Fruit fly (Drosophila melanogaster) whole organism, embryonic: ENCODE measurements around the gene CG2321.
A peak's percentile ranks its signal among the peaks of the same experiment; 100 is the strongest.

Experiments
- BtbVII ChIP-seq: fragments of 200-800 bp; sonication (Bioruptor generic); optimal IDR thresholded peaks from 3 replicates; lab custom pipeline; 2017; ENCODE audit warnings: missing biosample characterization, mild to moderate bottlenecking, missing genetic modification characterization
- Bteb2 ChIP-seq: fragments of 200-800 bp; sonication (Bioruptor generic); optimal IDR thresholded peaks from 2 replicates; lab custom pipeline; 2016; ENCODE audit warnings: missing biosample characterization, missing genetic modification characterization
- CG11695 ChIP-seq: fragments of 200-800 bp; sonication (Bioruptor generic); IDR thresholded peaks from 3 replicates; pipeline ENCODE4 v1.3.6; 2022; ENCODE audit warnings: missing biosample characterization, missing genetic modification characterization
- CG15269 ChIP-seq: fragments of 200-800 bp; sonication (Bioruptor generic); optimal IDR thresholded peaks from 2 replicates; lab custom pipeline; 2018; ENCODE audit warnings: missing biosample characterization, mild to moderate bottlenecking, missing genetic modification characterization, moderate library complexity
- CG1647 ChIP-seq: fragments of 200-800 bp; sonication (Bioruptor generic); optimal IDR thresholded peaks from 3 replicates; lab custom pipeline; 2016; ENCODE audit warnings: missing biosample characterization, missing genetic modification characterization
- CG2678 ChIP-seq: fragments of 200-800 bp; sonication (Bioruptor generic); optimal IDR thresholded peaks from 3 replicates; lab custom pipeline; 2019; ENCODE audit warnings: missing biosample characterization, mild to moderate bottlenecking, missing genetic modification characterization, moderate library complexity
- CG2889 ChIP-seq: fragments of 200-800 bp; sonication (Bioruptor generic); IDR thresholded peaks from 3 replicates; pipeline ENCODE4 v1.3.6; 2022; ENCODE audit warnings: missing biosample characterization, missing genetic modification characterization
- CG3407 ChIP-seq: fragments of 200-800 bp; sonication (Bioruptor generic); optimal IDR thresholded peaks from 2 replicates; lab custom pipeline; 2018; ENCODE audit warnings: missing biosample characterization, mild to moderate bottlenecking, missing genetic modification characterization
- CG3847 ChIP-seq: fragments of 200-800 bp; sonication (Bioruptor generic); IDR thresholded peaks from 2 replicates; pipeline ENCODE4 v1.3.6; 2022; ENCODE audit warnings: missing biosample characterization, missing genetic modification characterization
- CG4282 ChIP-seq: fragments of 200-800 bp; sonication (Bioruptor generic); optimal IDR thresholded peaks from 2 replicates; lab custom pipeline; 2016; ENCODE audit warnings: missing biosample characterization, missing genetic modification characterization
- CG4404 ChIP-seq: fragments of 200-800 bp; sonication (Bioruptor generic); IDR thresholded peaks from 2 replicates; pipeline ENCODE4 v1.3.6; 2022; ENCODE audit warnings: missing biosample characterization, missing genetic modification characterization
- CG6683 ChIP-seq: fragments of 200-800 bp; sonication (Bioruptor generic); optimal IDR thresholded peaks from 2 replicates; lab custom pipeline; 2017; ENCODE audit warnings: missing biosample characterization, mild to moderate bottlenecking, missing genetic modification characterization, missing genetic modification reagents
- CG6689 ChIP-seq: fragments of 200-800 bp; sonication (Bioruptor generic); IDR thresholded peaks from 2 replicates; pipeline ENCODE4 v1.3.6; 2022; ENCODE audit warnings: missing biosample characterization, missing genetic modification characterization
- CG8924 ChIP-seq: fragments of 200-800 bp; optimal IDR thresholded peaks from 3 replicates; lab custom pipeline; 2019; ENCODE audit warnings: missing biosample characterization, mild to moderate bottlenecking, missing genetic modification characterization, moderate library complexity
- CG9797 ChIP-seq: fragments of 200-800 bp; sonication (Bioruptor generic); optimal IDR thresholded peaks from 3 replicates; lab custom pipeline; 2018; ENCODE audit warnings: missing biosample characterization, mild to moderate bottlenecking, missing genetic modification characterization
- Dad ChIP-seq: fragments of 200-800 bp; sonication (Bioruptor generic); optimal IDR thresholded peaks from 3 replicates; lab custom pipeline; 2016; ENCODE audit warnings: missing biosample characterization, missing genetic modification characterization
- Drgx ChIP-seq: fragments of 200-800 bp; sonication (Bioruptor generic); IDR thresholded peaks from 2 replicates; pipeline ENCODE4 v1.3.6; 2022; ENCODE audit warnings: missing biosample characterization, missing genetic modification characterization
- Ets65A ChIP-seq: fragments of 200-800 bp; sonication (Bioruptor generic); peaks from one replicate; lab custom pipeline; 2016; ENCODE audit warnings: missing biosample characterization, missing genetic modification characterization
- Ets97D ChIP-seq: fragments of 200-800 bp; sonication (Bioruptor generic); optimal IDR thresholded peaks from 3 replicates; lab custom pipeline; 2016; ENCODE audit warnings: missing biosample characterization, missing genetic modification characterization
- Hmx ChIP-seq: fragments of 200-800 bp; sonication (Bioruptor generic); optimal IDR thresholded peaks from 2 replicates; lab custom pipeline; 2016; ENCODE audit warnings: missing biosample characterization, missing genetic modification characterization
- Lhr ChIP-seq: fragments of 200-800 bp; sonication (Bioruptor generic); optimal IDR thresholded peaks from 3 replicates; lab custom pipeline; 2017; ENCODE audit warnings: mild to moderate bottlenecking, missing biosample characterization, missing genetic modification reagents, missing genetic modification characterization
- NFAT ChIP-seq: fragments of 200-800 bp; sonication (Bioruptor generic); IDR thresholded peaks from 2 replicates; pipeline ENCODE4 v1.3.6; 2022; ENCODE audit warnings: missing biosample characterization, missing genetic modification characterization
- NK7.1 ChIP-seq: fragments of 200-800 bp; sonication (Bioruptor generic); optimal IDR thresholded peaks from 3 replicates; lab custom pipeline; 2016; ENCODE audit warnings: missing biosample characterization, missing genetic modification characterization
- Ptx1 ChIP-seq: fragments of 200-800 bp; sonication (Bioruptor generic); IDR thresholded peaks from 2 replicates; pipeline ENCODE4 v1.3.6; 2022; ENCODE audit warnings: missing biosample characterization, missing genetic modification characterization
- Stat92E ChIP-seq, 3 experiments: fragments of >200 bp in 2 of 3; fragments of 200-800 bp in 1 of 3; sonication (Bioruptor generic) in 1 of 3; optimal IDR thresholded peaks; 2 replicates each; lab custom pipeline; 2017 to 2019; ENCODE audit warnings: missing biosample characterization in 3 of 3, missing genetic modification characterization in 3 of 3, mild to moderate bottlenecking in 1 of 3, moderate library complexity in 1 of 3
- Usf ChIP-seq: fragments of 200-800 bp; sonication (Bioruptor generic); optimal IDR thresholded peaks from 2 replicates; lab custom pipeline; 2017; ENCODE audit warnings: missing genotype, missing biosample characterization, missing genetic modification characterization
- Xbp1 ChIP-seq: fragments of 200-800 bp; sonication (Bioruptor generic); optimal IDR thresholded peaks from 3 replicates; lab custom pipeline; 2016; ENCODE audit warnings: missing biosample characterization, mild to moderate bottlenecking, missing genetic modification characterization
- ac ChIP-seq: fragments of 200-800 bp; sonication (Bioruptor generic); optimal IDR thresholded peaks from 3 replicates; lab custom pipeline; 2017; ENCODE audit warnings: missing biosample characterization, mild to moderate bottlenecking, missing genetic modification characterization
- aop ChIP-seq: fragments of 200-800 bp; sonication (Bioruptor generic); IDR thresholded peaks from 2 replicates; pipeline ENCODE4 v1.3.6; 2022; ENCODE audit warnings: missing biosample characterization, missing genetic modification characterization
- corto ChIP-seq: fragments of 200-800 bp; sonication (Bioruptor generic); optimal IDR thresholded peaks from 2 replicates; lab custom pipeline; 2016; ENCODE audit warnings: missing biosample characterization, mild to moderate bottlenecking, missing genetic modification characterization, moderate library complexity
- croc ChIP-seq: fragments of 200-800 bp; sonication (Bioruptor generic); conservative IDR thresholded peaks from 3 replicates; pipeline ENCODE4 v1.3.6; 2022; ENCODE audit warnings: missing biosample characterization, missing genetic modification characterization
- crp ChIP-seq, 2 experiments: fragments of 200-800 bp; sonication (Bioruptor generic); optimal IDR thresholded peaks; 2 replicates in 1 of 2; 3 replicates in 1 of 2; lab custom pipeline; 2017; ENCODE audit warnings: missing biosample characterization in 2 of 2, missing genetic modification characterization in 2 of 2, mild to moderate bottlenecking in 1 of 2, moderate library complexity in 1 of 2
- dmrt99B ChIP-seq: fragments of 200-800 bp; sonication (Bioruptor generic); optimal IDR thresholded peaks from 2 replicates; lab custom pipeline; 2018; ENCODE audit warnings: missing biosample characterization, mild to moderate bottlenecking, missing genetic modification characterization, moderate library complexity
- exex ChIP-seq: fragments of 200-800 bp; sonication (Bioruptor generic); optimal IDR thresholded peaks from 4 replicates; lab custom pipeline; 2018; ENCODE audit warnings: missing biosample characterization, mild to moderate bottlenecking, missing genetic modification characterization, moderate library complexity
- grau ChIP-seq: fragments of 200-800 bp; optimal IDR thresholded peaks from 3 replicates; lab custom pipeline; 2019; ENCODE audit warnings: missing biosample characterization, mild to moderate bottlenecking, missing genetic modification characterization, moderate library complexity
- gt ChIP-seq: fragments of 200-800 bp; sonication (Bioruptor generic); IDR thresholded peaks from 2 replicates; pipeline ENCODE4 v1.3.6; 2022; ENCODE audit warnings: missing biosample characterization, missing genetic modification characterization
- h ChIP-seq: fragments of >200 bp; optimal IDR thresholded peaks from 2 replicates; lab custom pipeline; 2017
- hb ChIP-seq: fragments of 200-800 bp; sonication (Bioruptor generic); IDR thresholded peaks from 3 replicates; pipeline ENCODE4 v1.3.6; 2022; ENCODE audit warnings: missing biosample characterization, missing genetic modification characterization; ENCODE audit not compliant: partially characterized antibody
- inv ChIP-seq: fragments of 200-800 bp; sonication (Bioruptor generic); IDR thresholded peaks from 2 replicates; pipeline ENCODE4 v1.3.6; 2022; ENCODE audit warnings: missing biosample characterization, missing genetic modification characterization; ENCODE audit not compliant: partially characterized antibody
- luna ChIP-seq: fragments of 200-800 bp; sonication (Bioruptor generic); optimal IDR thresholded peaks from 2 replicates; lab custom pipeline; 2016; ENCODE audit warnings: missing biosample characterization, missing genetic modification characterization
- nerfin-1 ChIP-seq: fragments of 200-800 bp; sonication (Bioruptor generic); optimal IDR thresholded peaks from 3 replicates; lab custom pipeline; 2019; ENCODE audit warnings: missing biosample characterization, mild to moderate bottlenecking, missing genetic modification characterization, moderate library complexity
- nmo ChIP-seq: fragments of 200-800 bp; sonication (Bioruptor generic); optimal IDR thresholded peaks from 2 replicates; lab custom pipeline; 2018; ENCODE audit warnings: missing biosample characterization, mild to moderate bottlenecking, missing genetic modification characterization, moderate library complexity
- otp ChIP-seq: fragments of 200-800 bp; sonication (Bioruptor generic); IDR thresholded peaks from 3 replicates; pipeline ENCODE4, ENCODE4 v1.3.6; 2022; ENCODE audit warnings: missing biosample characterization, missing genetic modification characterization
- pzg ChIP-seq: fragments of 200-800 bp; sonication (Bioruptor generic); optimal IDR thresholded peaks from 3 replicates; lab custom pipeline; 2018; ENCODE audit warnings: missing biosample characterization, mild to moderate bottlenecking, missing genetic modification characterization, moderate library complexity
- repo ChIP-seq: fragments of 200-800 bp; sonication (Bioruptor generic); optimal IDR thresholded peaks from 2 replicates; lab custom pipeline; 2016; ENCODE audit warnings: missing biosample characterization, missing genetic modification characterization
- sqz ChIP-seq: fragments of 200-800 bp; sonication (Bioruptor generic); optimal IDR thresholded peaks from 3 replicates; lab custom pipeline; 2018; ENCODE audit warnings: missing biosample characterization, mild to moderate bottlenecking, missing genetic modification characterization
- tin ChIP-seq: fragments of 200-800 bp; sonication (Bioruptor generic); optimal IDR thresholded peaks from 3 replicates; lab custom pipeline; 2016; ENCODE audit warnings: missing biosample characterization, missing genetic modification characterization
- tna ChIP-seq: fragments of 200-800 bp; sonication (Bioruptor generic); IDR thresholded peaks from 2 replicates; pipeline ENCODE4 v1.3.6; 2022; ENCODE audit warnings: missing biosample characterization, missing genetic modification characterization; ENCODE audit not compliant: partially characterized antibody
- twi ChIP-seq: fragments of 200-800 bp; optimal IDR thresholded peaks from 2 replicates; lab custom pipeline; 2019; ENCODE audit warnings: missing biosample characterization, mild to moderate bottlenecking, missing genetic modification characterization, moderate library complexity
- vnd ChIP-seq: fragments of 200-800 bp; sonication (Bioruptor generic); IDR thresholded peaks from 3 replicates; pipeline ENCODE4 v1.3.6; 2022; ENCODE audit warnings: missing biosample characterization, missing genetic modification characterization; ENCODE audit not compliant: partially characterized antibody
- zen ChIP-seq: fragments of 200-800 bp; sonication (Bioruptor generic); optimal IDR thresholded peaks from 3 replicates; lab custom pipeline; 2018; ENCODE audit warnings: missing biosample characterization, mild to moderate bottlenecking, missing genetic modification characterization, moderate library complexity

CG2321 gene

dm6 chr3R:29489209-29489608 lies at the start of gene CG2321, which contains the start of gene CG2006 (continued):
- TF ChIP-seq CG2678 (tag; lab: Kevin White, UChicago) (no peak), crp (GFP tag; optimal IDR thresholded peaks at IDR 0.05; lab: Kevin White, UChicago) (peak in 1 of 2 experiments; percentile 80), Ets97D (GFP tag; lab: Kevin White, UChicago) (peak; percentile 83), gt (GFP tag; lab: Robert Waterston, UW) (no peak), CG3847 (GFP tag; lab: Robert Waterston, UW) (peak; percentile 79), BtbVII (GFP tag; lab: Kevin White, UChicago) (no peak), nerfin-1 (tag; lab: Kevin White, UChicago) (peak; percentile 30), Usf (no peak), sqz (GFP tag; lab: Kevin White, UChicago) (no peak), CG8924 (tag; lab: Kevin White, UChicago) (peak; percentile 20), corto (GFP tag; lab: Kevin White, UChicago) (no peak), aop (GFP tag; lab: Robert Waterston, UW) (no peak), zen (tag; lab: Kevin White, UChicago) (peak; percentile 74), CG4404 (no peak), dmrt99B (tag; lab: Kevin White, UChicago) (no peak), inv (GFP tag; lab: Robert Waterston, UW) (peak; percentile 45), Stat92E (GFP tag; optimal IDR thresholded peaks at IDR 0.05; lab: Kevin White, UChicago) (peak in 1 of 3 experiments; percentile 57), grau (tag; lab: Kevin White, UChicago) (peak; percentile 73), nmo (GFP tag; lab: Kevin White, UChicago) (peak; percentile 70), CG6683 (no peak), CG11695 (0 out of 3 replicates have a peak, but pooled peaks have one; percentile 23), CG4282 (GFP tag; lab: Kevin White, UChicago) (peak; percentile 6), ac (no peak), exex (tag; lab: Kevin White, UChicago) (no peak), vnd (peak; percentile 47; the same call in 1 of the 3 replicates), Lhr (peak; percentile 77), repo (no peak), CG1647 (GFP tag; lab: Kevin White, UChicago) (peak; percentile 29), tna (0 out of 2 replicates have a peak, but pooled peaks have one; percentile 35), luna (GFP tag; lab: Kevin White, UChicago) (no peak), hb (GFP tag; lab: Robert Waterston, UW) (no peak), CG15269 (tag; lab: Kevin White, UChicago) (no peak), CG2889 (GFP tag; lab: Robert Waterston, UW) (no peak), pzg (GFP tag; lab: Kevin White, UChicago) (peak; percentile 93), Dad (GFP tag; lab: Kevin White, UChicago) (no peak), Ets65A (no peak), Hmx (GFP tag; lab: Kevin White, UChicago) (no peak), Drgx (0 out of 2 replicates have a peak, but pooled peaks have one; percentile 23), croc (GFP tag; lab: Robert Waterston, UW) (peak; percentile 45), NFAT (GFP tag; lab: Robert Waterston, UW) (peak; percentile 67), NK7.1 (GFP tag; lab: Kevin White, UChicago) (no peak), Bteb2 (GFP tag; lab: Kevin White, UChicago) (peak; percentile 12), CG9797 (GFP tag; lab: Kevin White, UChicago) (peak; percentile 92), CG3407 (GFP tag; lab: Kevin White, UChicago) (no peak), otp (GFP tag; lab: Robert Waterston, UW) (peak; percentile 55; the same call in 1 of the 3 replicates), twi (tag; lab: Kevin White, UChicago) (peak; percentile 47), Ptx1 (peak; percentile 68), Xbp1 (GFP tag; lab: Kevin White, UChicago) (peak; percentile 78), tin (GFP tag; lab: Kevin White, UChicago) (peak; percentile 68), CG6689 (GFP tag; lab: Robert Waterston, UW) (peak; percentile 39; the same call in 1 of the 2 replicates), h (lab: Kevin White, UChicago) (no peak)
